Worm (Caenorhabditis elegans): Measurements from ENCODE around the gene mrt-2.

- TF ChIP-seq sea-2 (GFP tag; IDR thresholded peaks at IDR 0.05) = no peak
- no peak for TF ChIP-seq athp-1 (tag; optimal IDR thresholded peaks at IDR 0.05)
- TF ChIP-seq unc-130 (GFP tag; optimal IDR thresholded peaks at IDR 0.05) = no peak
- TF ChIP-seq nhr-90 (tag; optimal IDR thresholded peaks at IDR 0.05) = no peak
- no peak for TF ChIP-seq nfya-1 (tag; optimal IDR thresholded peaks at IDR 0.05; ENCODE audit: borderline replicate concordance, insufficient read depth)
- no peak for TF ChIP-seq let-526 (GFP tag; IDR thresholded peaks at IDR 0.05)
- TF ChIP-seq Y95B8A.8 (GFP tag; IDR thresholded peaks at IDR 0.05) = no peak
- TF ChIP-seq ztf-26 (tag; optimal IDR thresholded peaks at IDR 0.05) = no peak
Observed at ce11 chrIII:11780183-11780664, 33.7 kb downstream of the mrt-2 start, which contains the start of gene C24H11.5.

Data from whole organism, young adult.